Fruit fly (Drosophila melanogaster): Measurements from ENCODE around the gene Oamb.

DNA sequence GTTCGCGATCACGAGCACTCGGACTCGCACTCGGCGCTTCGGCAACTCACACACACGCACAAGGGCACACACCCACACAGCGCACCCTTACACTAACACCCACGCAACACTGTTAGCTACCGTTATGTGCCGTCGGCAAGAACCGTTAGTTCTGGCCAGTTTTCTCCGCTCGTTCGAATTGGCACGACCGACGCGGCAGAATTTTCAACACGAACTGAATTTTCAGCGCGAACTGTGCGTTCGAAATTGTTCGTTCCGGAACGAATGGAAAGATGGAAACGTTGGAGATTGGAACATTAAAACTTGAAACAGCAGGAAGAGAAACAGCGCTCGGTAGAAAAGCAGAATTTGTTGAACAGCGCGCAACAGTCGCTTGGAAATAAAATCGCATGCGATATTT is at the start of gene Oamb:
- TF ChIP-seq CG8478 (optimal IDR thresholded peaks at IDR 0.05) = no peak
- TF ChIP-seq CTCF (optimal IDR thresholded peaks at IDR 0.05) = no peak
